Fruit fly (Drosophila melanogaster) whole organism, embryonic: ENCODE results near the gene CG14669.
A peak's percentile ranks its signal among the peaks of the same experiment; 100 is the strongest.

Source experiments
- Abd-B ChIP-seq: fragments of 200-800 bp; sonication (Bioruptor generic); optimal IDR thresholded peaks from 2 replicates; lab custom pipeline; 2018; ENCODE audit warnings: missing biosample characterization, mild to moderate bottlenecking, missing genetic modification characterization, moderate library complexity
- B-H1 ChIP-seq: fragments of 200-800 bp; sonication (Bioruptor generic); IDR thresholded peaks from 3 replicates; pipeline ENCODE4 v1.3.6; 2022; ENCODE audit warnings: missing biosample characterization, missing genetic modification characterization
- CG10274 ChIP-seq: fragments of 200-800 bp; sonication (Bioruptor generic); optimal IDR thresholded peaks from 3 replicates; lab custom pipeline; 2017; ENCODE audit warnings: missing biosample characterization, mild to moderate bottlenecking, missing genetic modification characterization
- CG10462 ChIP-seq: fragments of 200-800 bp; sonication (Bioruptor generic); optimal IDR thresholded peaks from 2 replicates; lab custom pipeline; 2016; ENCODE audit warnings: missing biosample characterization, missing genetic modification characterization
- CG11560 ChIP-seq: fragments of 200-800 bp; sonication (Bioruptor generic); IDR thresholded peaks from 3 replicates; pipeline ENCODE4 v1.3.6; 2022; ENCODE audit warnings: missing biosample characterization, missing genetic modification characterization
- CG12071 ChIP-seq: fragments of 200-800 bp; sonication (Bioruptor generic); optimal IDR thresholded peaks from 3 replicates; lab custom pipeline; 2018; ENCODE audit warnings: missing biosample characterization, mild to moderate bottlenecking, missing genetic modification characterization
- CG12744 ChIP-seq: fragments of 200-800 bp; sonication (Bioruptor generic); optimal IDR thresholded peaks from 2 replicates; lab custom pipeline; 2016; ENCODE audit warnings: missing biosample characterization, missing genetic modification characterization
- CG15696 ChIP-seq: fragments of 200-800 bp; sonication (Bioruptor generic); optimal IDR thresholded peaks from 2 replicates; lab custom pipeline; 2019; ENCODE audit warnings: missing biosample characterization, mild to moderate bottlenecking, missing genetic modification characterization, moderate library complexity
- CG1603 ChIP-seq: fragments of 200-800 bp; sonication (Bioruptor generic); optimal IDR thresholded peaks from 2 replicates; lab custom pipeline; 2019; ENCODE audit warnings: missing biosample characterization, mild to moderate bottlenecking, missing genetic modification characterization, moderate library complexity
- CG2712 ChIP-seq: fragments of 200-800 bp; optimal IDR thresholded peaks from 3 replicates; lab custom pipeline; 2019; ENCODE audit warnings: missing biosample characterization, mild to moderate bottlenecking, missing genetic modification characterization, moderate library complexity
- CG3163 ChIP-seq: fragments of 200-800 bp; sonication (Bioruptor generic); optimal IDR thresholded peaks from 3 replicates; lab custom pipeline; 2016; ENCODE audit warnings: missing biosample characterization, missing genetic modification characterization
- CG3281 ChIP-seq: fragments of 200-800 bp; sonication (Bioruptor generic); optimal IDR thresholded peaks from 3 replicates; lab custom pipeline; 2017; ENCODE audit warnings: missing biosample characterization, mild to moderate bottlenecking, missing genetic modification characterization
- CG4617 ChIP-seq: fragments of 200-800 bp; sonication (Bioruptor generic); optimal IDR thresholded peaks from 3 replicates; lab custom pipeline; 2016; ENCODE audit warnings: missing biosample characterization, missing genetic modification characterization, borderline replicate concordance
- CG6272 ChIP-seq: fragments of 200-800 bp; sonication (Bioruptor generic); IDR thresholded peaks from 2 replicates; pipeline ENCODE4 v1.3.6; 2022; ENCODE audit warnings: missing biosample characterization, missing genetic modification characterization
- CG6689 ChIP-seq: fragments of 200-800 bp; sonication (Bioruptor generic); IDR thresholded peaks from 2 replicates; pipeline ENCODE4 v1.3.6; 2022; ENCODE audit warnings: missing biosample characterization, missing genetic modification characterization
- CG7357 ChIP-seq: fragments of 200-800 bp; sonication (Bioruptor generic); IDR thresholded peaks from 3 replicates; pipeline ENCODE4 v1.3.6; 2022; ENCODE audit warnings: missing biosample characterization, missing genetic modification characterization
- CG7556 ChIP-seq: fragments of 200-800 bp; sonication (Bioruptor generic); optimal IDR thresholded peaks from 2 replicates; lab custom pipeline; 2017; ENCODE audit warnings: missing biosample characterization, mild to moderate bottlenecking, missing genetic modification characterization
- CG9437 ChIP-seq: fragments of 200-800 bp; sonication (Bioruptor generic); optimal IDR thresholded peaks from 2 replicates; lab custom pipeline; 2018; ENCODE audit warnings: missing biosample characterization, mild to moderate bottlenecking, missing genetic modification characterization
- Dek ChIP-seq: fragments of 200-800 bp; sonication (Bioruptor generic); optimal IDR thresholded peaks from 3 replicates; lab custom pipeline; 2019; ENCODE audit warnings: missing biosample characterization, mild to moderate bottlenecking, missing genetic modification characterization, moderate library complexity
- Dip2 ChIP-seq: fragments of 200-800 bp; sonication (Bioruptor generic); IDR thresholded peaks from 2 replicates; pipeline ENCODE4 v1.3.6; 2022; ENCODE audit warnings: missing biosample characterization, missing genetic modification characterization
- Doc3 ChIP-seq: fragments of 200-800 bp; sonication (Bioruptor generic); IDR thresholded peaks from 3 replicates; pipeline ENCODE4 v1.3.6; 2022; ENCODE audit warnings: missing biosample characterization, missing genetic modification characterization; ENCODE audit not compliant: partially characterized antibody
- H2.0 ChIP-seq: fragments of 200-800 bp; sonication (Bioruptor generic); IDR thresholded peaks from 2 replicates; pipeline ENCODE4 v1.3.6; 2022; ENCODE audit warnings: missing biosample characterization, missing genetic modification characterization
- HLH54F ChIP-seq: fragments of 200-800 bp; sonication (Bioruptor generic); optimal IDR thresholded peaks from 3 replicates; lab custom pipeline; 2016; ENCODE audit warnings: missing biosample characterization, missing genetic modification characterization
- NK7.1 ChIP-seq: fragments of 200-800 bp; sonication (Bioruptor generic); optimal IDR thresholded peaks from 3 replicates; lab custom pipeline; 2016; ENCODE audit warnings: missing biosample characterization, missing genetic modification characterization
- Nf-YA ChIP-seq: fragments of 200-800 bp; sonication (Bioruptor generic); IDR thresholded peaks from 2 replicates; pipeline ENCODE4 v1.3.6; 2022; ENCODE audit warnings: missing biosample characterization, missing genetic modification characterization
- Nf-YB ChIP-seq: fragments of 200-800 bp; sonication (Bioruptor generic); optimal IDR thresholded peaks from 3 replicates; lab custom pipeline; 2019; ENCODE audit warnings: missing biosample characterization, mild to moderate bottlenecking, missing genetic modification characterization, moderate library complexity
- Opbp ChIP-seq: fragments of 200-800 bp; sonication (Bioruptor generic); IDR thresholded peaks from 3 replicates; pipeline ENCODE4 v1.3.6; 2022; ENCODE audit warnings: missing biosample characterization, missing genetic modification characterization; ENCODE audit not compliant: partially characterized antibody
- Tbp ChIP-seq: fragments of >200 bp; optimal IDR thresholded peaks from 2 replicates; lab custom pipeline; 2018; ENCODE audit warnings: missing biosample characterization, missing genetic modification characterization
- abd-A ChIP-seq: fragments of 200-800 bp; sonication (Bioruptor generic); optimal IDR thresholded peaks from 3 replicates; lab custom pipeline; 2019; ENCODE audit warnings: missing biosample characterization, mild to moderate bottlenecking, missing genetic modification characterization, moderate library complexity
- ap ChIP-seq: fragments of 200-800 bp; sonication (Bioruptor generic); IDR thresholded peaks from 2 replicates; pipeline ENCODE4 v1.3.6; 2022; ENCODE audit warnings: missing biosample characterization, missing genetic modification characterization
- ase ChIP-seq: fragments of 200-800 bp; sonication (Bioruptor generic); IDR thresholded peaks from 3 replicates; pipeline ENCODE4 v1.3.6; 2022; ENCODE audit warnings: missing biosample characterization, missing genetic modification characterization
- az2 ChIP-seq: fragments of 200-800 bp; sonication (Bioruptor generic); optimal IDR thresholded peaks from 3 replicates; lab custom pipeline; 2016; ENCODE audit warnings: missing biosample characterization, missing genetic modification characterization
- crp ChIP-seq, 2 experiments: fragments of 200-800 bp; sonication (Bioruptor generic); optimal IDR thresholded peaks; 2 replicates in 1 of 2; 3 replicates in 1 of 2; lab custom pipeline; 2017; ENCODE audit warnings: missing biosample characterization in 2 of 2, missing genetic modification characterization in 2 of 2, mild to moderate bottlenecking in 1 of 2, moderate library complexity in 1 of 2
- da ChIP-seq: fragments of 200-800 bp; sonication (Bioruptor generic); optimal IDR thresholded peaks from 2 replicates; lab custom pipeline; 2016; ENCODE audit warnings: missing biosample characterization, missing genetic modification characterization
- eyg ChIP-seq: fragments of 200-800 bp; sonication (Bioruptor generic); optimal IDR thresholded peaks from 3 replicates; lab custom pipeline; 2016; ENCODE audit warnings: missing biosample characterization, missing genetic modification characterization
- hkb ChIP-seq, 2 experiments: fragments of 200-800 bp in 1 of 2; fragments of >200 bp in 1 of 2; sonication (Bioruptor generic) in 1 of 2; IDR thresholded peaks in 1 of 2; optimal IDR thresholded peaks in 1 of 2; 2 replicates each; pipeline versions ENCODE4 v1.3.6 to Lab custom; 2017 to 2022; ENCODE audit warnings: missing biosample characterization in 1 of 2, missing genetic modification characterization in 1 of 2
- lilli ChIP-seq: fragments of 200-800 bp; sonication (Bioruptor generic); optimal IDR thresholded peaks from 3 replicates; lab custom pipeline; 2016; ENCODE audit warnings: missing biosample characterization, missing genetic modification characterization
- lov ChIP-seq, 2 experiments: fragments of 200-800 bp in 1 of 2; fragments of >200 bp in 1 of 2; sonication (Bioruptor generic) in 1 of 2; IDR thresholded peaks in 1 of 2; optimal IDR thresholded peaks in 1 of 2; 2 replicates in 1 of 2; 3 replicates in 1 of 2; pipeline versions ENCODE4 v1.3.6 to Lab custom; 2017 to 2022; ENCODE audit warnings: missing biosample characterization in 1 of 2, missing genetic modification characterization in 1 of 2
- mld ChIP-seq: fragments of 200-800 bp; sonication (Bioruptor generic); IDR thresholded peaks from 3 replicates; pipeline ENCODE4 v1.3.6; 2022; ENCODE audit warnings: missing biosample characterization, missing genetic modification characterization; ENCODE audit not compliant: partially characterized antibody
- nau ChIP-seq: fragments of 200-800 bp; sonication (Bioruptor generic); optimal IDR thresholded peaks from 3 replicates; lab custom pipeline; 2017; ENCODE audit warnings: missing biosample characterization, mild to moderate bottlenecking, missing genetic modification characterization, missing genetic modification reagents
- nerfin-2 ChIP-seq: fragments of 200-800 bp; sonication (Bioruptor generic); IDR thresholded peaks from 2 replicates; pipeline ENCODE4 v1.3.6; 2022; ENCODE audit warnings: missing biosample characterization, missing genetic modification characterization; ENCODE audit not compliant: partially characterized antibody
- pfk ChIP-seq: fragments of 200-800 bp; sonication (Bioruptor generic); optimal IDR thresholded peaks from 2 replicates; lab custom pipeline; 2018; ENCODE audit warnings: missing biosample characterization, mild to moderate bottlenecking, missing genetic modification characterization, moderate library complexity
- sna ChIP-seq: fragments of 200-800 bp; sonication (Bioruptor generic); IDR thresholded peaks from 2 replicates; pipeline ENCODE4 v1.3.6; 2022; ENCODE audit warnings: missing biosample characterization, missing genetic modification characterization; ENCODE audit not compliant: partially characterized antibody
- ssp ChIP-seq: fragments of 200-800 bp; sonication (Bioruptor generic); IDR thresholded peaks from 2 replicates; pipeline ENCODE4 v1.3.6; 2022; ENCODE audit warnings: missing biosample characterization, missing genetic modification characterization
- ttk ChIP-seq: fragments of 200-800 bp; sonication (Bioruptor generic); IDR thresholded peaks from 2 replicates; pipeline ENCODE4 v2.1.2; 2022; ENCODE audit warnings: missing biosample characterization, missing genetic modification characterization
- twi ChIP-seq: fragments of 200-800 bp; optimal IDR thresholded peaks from 2 replicates; lab custom pipeline; 2019; ENCODE audit warnings: missing biosample characterization, mild to moderate bottlenecking, missing genetic modification characterization, moderate library complexity
- usp ChIP-seq: fragments of >200 bp; optimal IDR thresholded peaks from 2 replicates; lab custom pipeline; 2017; ENCODE audit warnings: missing biosample characterization, missing genetic modification characterization
- vfl ChIP-seq: fragments of 200-800 bp; sonication (Bioruptor generic); optimal IDR thresholded peaks from 2 replicates; lab custom pipeline; 2016; ENCODE audit warnings: missing biosample characterization, missing genetic modification characterization
- vnd ChIP-seq: fragments of 200-800 bp; sonication (Bioruptor generic); IDR thresholded peaks from 3 replicates; pipeline ENCODE4 v1.3.6; 2022; ENCODE audit warnings: missing biosample characterization, missing genetic modification characterization; ENCODE audit not compliant: partially characterized antibody
- wor ChIP-seq: fragments of 200-800 bp; sonication (Bioruptor generic); IDR thresholded peaks from 2 replicates; pipeline ENCODE4 v1.3.6; 2022; ENCODE audit warnings: missing biosample characterization, missing genetic modification characterization

The CG14669 gene

dm6 chr3R:5474551-5474950 lies 60.2 kb downstream of the CG14669 start, which contains the start of the genes CG45100, HDAC3 and Hcs (continued):
- TF ChIP-seq eyg (GFP tag; lab: Kevin White, UChicago) (peak; percentile 28), CG1603 (tag; lab: Kevin White, UChicago) (no peak), CG11560 (no peak), CG7556 (GFP tag; lab: Kevin White, UChicago) (no peak), usp (GFP tag; lab: Kevin White, UChicago) (no peak), Opbp (GFP tag; lab: Robert Waterston, UW) (peak; percentile 85), CG15696 (tag; lab: Kevin White, UChicago) (peak; percentile 45), CG7357 (GFP tag; lab: Robert Waterston, UW) (no peak), CG12744 (peak; percentile 18), B-H1 (GFP tag; lab: Robert Waterston, UW) (no peak), Tbp (peak; percentile 52), lov (optimal IDR thresholded peaks at IDR 0.05; lab: Kevin White, UChicago) (no peak), lov (GFP tag; IDR thresholded peaks at IDR 0.05; lab: Robert Waterston, UW) (no peak), hkb (optimal IDR thresholded peaks at IDR 0.05; lab: Kevin White, UChicago) (peak; percentile 87), hkb (GFP tag; IDR thresholded peaks at IDR 0.05; lab: Robert Waterston, UW) (no peak), nerfin-2 (GFP tag; lab: Robert Waterston, UW) (peak; percentile 77), Dek (tag; lab: Kevin White, UChicago) (no peak), abd-A (tag; lab: Kevin White, UChicago) (no peak), CG9437 (GFP tag; lab: Kevin White, UChicago) (no peak), ap (GFP tag; lab: Robert Waterston, UW) (no peak), Nf-YB (GFP tag; lab: Kevin White, UChicago) (no peak), ssp (GFP tag; lab: Robert Waterston, UW) (no peak), NK7.1 (GFP tag; lab: Kevin White, UChicago) (peak; percentile 7), twi (no peak), CG12071 (GFP tag; lab: Kevin White, UChicago) (no peak), Abd-B (peak; percentile 75), CG3163 (peak; percentile 21), crp (GFP tag; optimal IDR thresholded peaks at IDR 0.05; lab: Kevin White, UChicago) (peak in 1 of 2 experiments; percentile 23), da (GFP tag; lab: Kevin White, UChicago) (peak; percentile 23), CG6689 (GFP tag; lab: Robert Waterston, UW) (no peak; the same call in 1 of the 2 replicates), az2 (GFP tag; lab: Kevin White, UChicago) (peak; percentile 11), mld (no peak; the same call in 2 of the 3 replicates), HLH54F (peak; percentile 56), CG2712 (no peak), nau (GFP tag; lab: Kevin White, UChicago) (no peak), CG4617 (GFP tag; lab: Kevin White, UChicago) (peak; percentile 64), Doc3 (peak; percentile 88), Dip2 (no peak), vfl (GFP tag; lab: Kevin White, UChicago) (peak; percentile 61), Nf-YA (GFP tag; lab: Robert Waterston, UW) (no peak), CG6272 (peak; percentile 49; the same call in 1 of the 2 replicates), ase (GFP tag; lab: Robert Waterston, UW) (no peak), CG10274 (GFP tag; lab: Kevin White, UChicago) (no peak), wor (no peak), vnd (GFP tag; lab: Robert Waterston, UW) (peak; percentile 92), pfk (no peak), lilli (peak; percentile 74), CG10462 (GFP tag; lab: Kevin White, UChicago) (no peak), CG3281 (GFP tag; lab: Kevin White, UChicago) (no peak), ttk (GFP tag; lab: Robert Waterston, UW) (no peak), sna (GFP tag; lab: Robert Waterston, UW) (peak; percentile 84), H2.0 (GFP tag; lab: Robert Waterston, UW) (no peak)
